Worm (Caenorhabditis elegans) whole organism, late embryonic: Measurements from ENCODE around the gene oatr-1.

Source experiments
- T23F11.4 ChIP-seq: fragments of 200-800 bp; sonication (Bioruptor generic); optimal IDR thresholded peaks from 2 replicates; lab custom pipeline; 2018; ENCODE audit warnings: mild to moderate bottlenecking, missing genetic modification characterization, missing compliant biosample characterization
- ahr-1 ChIP-seq: sonication (generic microtip); optimal IDR thresholded peaks from 2 replicates; lab custom pipeline; 2016; ENCODE audit warnings: missing genetic modification characterization, missing compliant biosample characterization
- ama-1 ChIP-seq: fragments of 150-350 bp; optimal IDR thresholded peaks from 2 replicates; lab custom pipeline; 2014
- ceh-22 ChIP-seq: sonication (generic microtip); optimal IDR thresholded peaks from 2 replicates; lab custom pipeline; 2017; ENCODE audit warnings: missing biosample characterization, missing genetic modification characterization
- ceh-31 ChIP-seq: sonication (generic microtip); optimal IDR thresholded peaks from 2 replicates; lab custom pipeline; 2016; ENCODE audit warnings: missing genetic modification characterization, missing compliant biosample characterization
- dve-1 ChIP-seq: sonication (generic microtip); optimal IDR thresholded peaks from 2 replicates; lab custom pipeline; 2017; ENCODE audit warnings: antibody characterized with exemption, mild to moderate bottlenecking, missing genetic modification characterization, missing compliant biosample characterization
- elt-4 ChIP-seq: sonication (generic microtip); optimal IDR thresholded peaks from 2 replicates; lab custom pipeline; 2016; ENCODE audit warnings: missing genetic modification characterization, missing compliant biosample characterization
- fkh-6 ChIP-seq: sonication (generic microtip); optimal IDR thresholded peaks from 2 replicates; lab custom pipeline; 2016; ENCODE audit warnings: missing genetic modification characterization, missing compliant biosample characterization
- gmeb-2 ChIP-seq: sonication (generic microtip); optimal IDR thresholded peaks from 2 replicates; lab custom pipeline; 2016; ENCODE audit warnings: missing genetic modification characterization, inconsistent platforms, missing compliant biosample characterization
- odd-2 ChIP-seq: sonication (generic microtip); optimal IDR thresholded peaks from 2 replicates; lab custom pipeline; 2017; ENCODE audit warnings: antibody characterized with exemption, mild to moderate bottlenecking, missing genetic modification characterization, missing compliant biosample characterization
- pax-1 ChIP-seq: fragments of 150-350 bp; optimal IDR thresholded peaks from 2 replicates; lab custom pipeline; 2014; ENCODE audit warnings: missing biosample characterization, missing genetic modification characterization
- pha-2 ChIP-seq: sonication (generic microtip); optimal IDR thresholded peaks from 2 replicates; lab custom pipeline; 2017; ENCODE audit warnings: mild to moderate bottlenecking, missing genetic modification characterization, missing compliant biosample characterization
- pha-4 ChIP-seq: fragments of 150-350 bp; optimal IDR thresholded peaks from 2 replicates; lab custom pipeline; 2018; ENCODE audit warnings: missing biosample characterization, missing genetic modification reagents, missing genetic modification characterization
- pqm-1 ChIP-seq: sonication (generic microtip); optimal IDR thresholded peaks from 2 replicates; lab custom pipeline; 2016; ENCODE audit warnings: missing genetic modification characterization, missing compliant biosample characterization
- rnt-1 ChIP-seq: sonication (generic microtip); optimal IDR thresholded peaks from 2 replicates; lab custom pipeline; 2016; ENCODE audit warnings: missing genetic modification characterization, missing compliant biosample characterization
- sdc-2 ChIP-seq: sonication (generic microtip); optimal IDR thresholded peaks from 2 replicates; lab custom pipeline; 2016; ENCODE audit warnings: missing genotype, missing genetic modification characterization, missing compliant biosample characterization
- sox-2 ChIP-seq: fragments of 200-800 bp; sonication (Bioruptor generic); IDR thresholded peaks from 2 replicates; pipeline ENCODE4 v1.3.6; 2022; ENCODE audit warnings: missing genetic modification reagents, missing genetic modification characterization, missing compliant biosample characterization
- syd-9 ChIP-seq: sonication (generic microtip); optimal IDR thresholded peaks from 2 replicates; lab custom pipeline; 2016; ENCODE audit warnings: mild to moderate bottlenecking, missing genetic modification characterization, moderate library complexity, missing compliant biosample characterization
- unc-3 ChIP-seq, 2 experiments: fragments of 200-800 bp in 1 of 2; sonication (Bioruptor generic) in 1 of 2; sonication (generic microtip) in 1 of 2; conservative IDR thresholded peaks in 1 of 2; optimal IDR thresholded peaks in 1 of 2; 2 replicates each; pipeline versions ENCODE4 v1.3.6 to Lab custom; 2016 to 2022; ENCODE audit warnings: missing compliant biosample characterization in 2 of 2, missing genetic modification characterization in 2 of 2, missing genetic modification reagents in 1 of 2
- unc-86 ChIP-seq: sonication (generic microtip); optimal IDR thresholded peaks from 2 replicates; lab custom pipeline; 2016; ENCODE audit warnings: missing genetic modification characterization, missing compliant biosample characterization

oatr-1 gene

ce11 chrIII:6344737-6345136, 51.2 kb downstream of the oatr-1 start (continued):
- TF ChIP-seq pqm-1 (tag; lab: Kevin White, UChicago) = no peak
- no peak for TF ChIP-seq T23F11.4 (GFP tag; lab: Kevin White, UChicago)
- no peak for TF ChIP-seq ahr-1
- TF ChIP-seq gmeb-2 (tag; lab: Kevin White, UChicago) = no peak
- no peak for TF ChIP-seq pha-2 (tag; lab: Kevin White, UChicago)
- no peak for TF ChIP-seq fkh-6 (tag; lab: Kevin White, UChicago)
- peak; percentile 73 for TF ChIP-seq pax-1 (tag; lab: Kevin White, UChicago)
- no peak for TF ChIP-seq syd-9 (tag; lab: Kevin White, UChicago)
- no peak for TF ChIP-seq sdc-2 (tag; lab: Kevin White, UChicago)
- no peak for TF ChIP-seq pha-4 (tag; lab: Kevin White, UChicago)
- TF ChIP-seq unc-86 = no peak
- no peak for TF ChIP-seq rnt-1 (tag; lab: Kevin White, UChicago)
- no peak for TF ChIP-seq odd-2 (tag; lab: Kevin White, UChicago)
- TF ChIP-seq dve-1 = peak; percentile 70
- TF ChIP-seq sox-2 (GFP tag; lab: Robert Waterston, UW) = no peak
- no peak for TF ChIP-seq ama-1 (lab: Kevin White, UChicago)
- TF ChIP-seq ceh-22 (tag; lab: Kevin White, UChicago) = no peak
- TF ChIP-seq elt-4 (tag; lab: Kevin White, UChicago) = no peak
- TF ChIP-seq ceh-31 = peak; percentile 46
- no peak for TF ChIP-seq unc-3 (GFP tag; conservative IDR thresholded peaks at IDR 0.05; lab: Robert Waterston, UW)
- no peak for TF ChIP-seq unc-3 (tag; optimal IDR thresholded peaks at IDR 0.05; lab: Kevin White, UChicago)
